Worm (Caenorhabditis elegans) whole organism, midembryonic: ENCODE measurements around the gene tost-1.

Experiments used
- T22C8.4 ChIP-seq: fragments of 200-800 bp; sonication (Bioruptor generic); IDR thresholded peaks from 2 replicates; pipeline ENCODE4 v1.3.6; 2022; ENCODE audit warnings: missing genetic modification characterization, missing compliant biosample characterization
- cog-1 ChIP-seq: sonication (generic microtip); optimal IDR thresholded peaks from 2 replicates; lab custom pipeline; 2016; ENCODE audit warnings: missing genetic modification characterization, missing compliant biosample characterization
- flt-1 ChIP-seq: fragments of 200-800 bp; sonication (Bioruptor generic); IDR thresholded peaks from 2 replicates; pipeline ENCODE4 v1.3.6; 2022; ENCODE audit warnings: missing genetic modification characterization, missing compliant biosample characterization
- klf-2 ChIP-seq: fragments of 200-800 bp; sonication (Bioruptor generic); conservative IDR thresholded peaks from 2 replicates; pipeline ENCODE4 v1.3.6; 2022; ENCODE audit warnings: missing genetic modification reagents, missing genetic modification characterization, missing compliant biosample characterization
- med-1 ChIP-seq: sonication (generic microtip); optimal IDR thresholded peaks from 2 replicates; lab custom pipeline; 2017; ENCODE audit warnings: missing genetic modification characterization, mild to moderate bottlenecking, missing compliant biosample characterization, antibody characterized with exemption, missing genetic modification reagents; ENCODE audit not compliant: insufficient read depth
- ref-1 ChIP-seq: fragments of 200-800 bp; sonication (Bioruptor generic); conservative IDR thresholded peaks from 2 replicates; pipeline ENCODE4 v1.3.6; 2022; ENCODE audit warnings: missing genetic modification reagents, missing genetic modification characterization, missing compliant biosample characterization
- tab-1 ChIP-seq: fragments of 200-800 bp; sonication (Bioruptor generic); IDR thresholded peaks from 2 replicates; pipeline ENCODE4 v1.3.6; 2022; ENCODE audit warnings: missing genetic modification characterization, missing compliant biosample characterization
- ztf-23 ChIP-seq: fragments of 200-800 bp; sonication (Bioruptor generic); IDR thresholded peaks from 2 replicates; pipeline ENCODE4 v1.3.6; 2022; ENCODE audit warnings: missing genetic modification reagents, missing genetic modification characterization, missing compliant biosample characterization
- ztf-29 ChIP-seq: fragments of 200-800 bp; sonication (Bioruptor generic); IDR thresholded peaks from 2 replicates; pipeline ENCODE4 v1.3.6; 2022; ENCODE audit warnings: missing genetic modification reagents, missing genetic modification characterization, missing compliant biosample characterization

tost-1 gene

DNA sequence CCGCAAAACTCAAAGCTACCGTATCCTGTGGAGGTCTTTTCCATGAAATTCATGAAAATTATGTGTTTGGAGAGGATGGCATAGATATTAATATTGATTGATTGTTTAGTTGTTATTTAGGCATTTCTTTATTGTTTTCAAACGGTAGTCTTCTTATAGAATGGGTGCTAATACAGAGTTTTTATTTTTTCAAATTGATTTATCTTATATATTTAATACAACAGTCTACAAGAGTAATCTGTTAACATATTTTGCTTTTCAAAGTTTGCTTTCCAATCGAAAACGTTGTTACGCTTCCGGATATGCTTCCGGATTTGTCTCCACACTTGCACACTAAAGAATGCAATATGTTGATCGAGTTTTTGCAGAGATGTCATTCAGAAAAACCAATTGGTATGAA is 11.3 kb downstream of the tost-1 start, which contains the start of gene C35D10.17:
Gene C35D10.17 (plus strand): TSS at position 301 of the 400 bp plus-strand sequence.
- TF ChIP-seq flt-1 (GFP tag; lab: Robert Waterston, UW), result no peak
- no peak for TF ChIP-seq cog-1 (tag; lab: Kevin White, UChicago)
- TF ChIP-seq ref-1 (GFP tag; lab: Robert Waterston, UW), result no peak
- no peak for TF ChIP-seq tab-1 (GFP tag; lab: Robert Waterston, UW)
- no peak for TF ChIP-seq ztf-23
- no peak for TF ChIP-seq ztf-29
- TF ChIP-seq T22C8.4 (GFP tag; lab: Robert Waterston, UW), result no peak
- no peak for TF ChIP-seq med-1 (GFP tag; lab: Kevin White, UChicago)
- TF ChIP-seq klf-2 (GFP tag; lab: Robert Waterston, UW), result no peak

DNA sequence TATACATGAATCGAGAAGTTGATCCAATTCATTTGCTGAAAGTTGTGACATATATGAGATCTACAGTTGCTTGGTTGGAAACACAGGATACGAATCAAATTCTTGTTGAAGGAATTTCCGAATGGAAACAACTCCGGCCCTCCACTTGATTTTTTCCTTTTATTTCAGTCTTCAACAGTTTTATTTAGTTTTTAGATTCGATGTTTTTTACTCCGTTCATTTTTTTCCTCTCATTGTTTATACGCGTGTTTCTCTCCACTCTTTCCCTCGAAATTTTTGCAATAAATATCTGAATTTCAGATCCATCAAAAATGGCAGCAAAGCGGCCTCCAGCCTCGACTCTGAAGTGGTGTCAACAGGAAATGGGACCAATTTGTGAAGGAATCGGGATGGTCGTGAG is 15.0 kb downstream of the tost-1 start, which contains the start of gene coq-8:
Gene coq-8 (plus strand): TSS at position 301 of the 400 bp plus-strand sequence.
- TF ChIP-seq flt-1 (GFP tag; lab: Robert Waterston, UW), result no peak
- no peak for TF ChIP-seq tab-1 (GFP tag; lab: Robert Waterston, UW)
- no peak for TF ChIP-seq klf-2 (GFP tag; lab: Robert Waterston, UW)
- no peak for TF ChIP-seq med-1 (GFP tag; lab: Kevin White, UChicago)
- TF ChIP-seq cog-1 (tag; lab: Kevin White, UChicago), result no peak
- TF ChIP-seq T22C8.4 (GFP tag; lab: Robert Waterston, UW), result no peak
- TF ChIP-seq ref-1 (GFP tag; lab: Robert Waterston, UW), result no peak
- no peak for TF ChIP-seq ztf-23

DNA sequence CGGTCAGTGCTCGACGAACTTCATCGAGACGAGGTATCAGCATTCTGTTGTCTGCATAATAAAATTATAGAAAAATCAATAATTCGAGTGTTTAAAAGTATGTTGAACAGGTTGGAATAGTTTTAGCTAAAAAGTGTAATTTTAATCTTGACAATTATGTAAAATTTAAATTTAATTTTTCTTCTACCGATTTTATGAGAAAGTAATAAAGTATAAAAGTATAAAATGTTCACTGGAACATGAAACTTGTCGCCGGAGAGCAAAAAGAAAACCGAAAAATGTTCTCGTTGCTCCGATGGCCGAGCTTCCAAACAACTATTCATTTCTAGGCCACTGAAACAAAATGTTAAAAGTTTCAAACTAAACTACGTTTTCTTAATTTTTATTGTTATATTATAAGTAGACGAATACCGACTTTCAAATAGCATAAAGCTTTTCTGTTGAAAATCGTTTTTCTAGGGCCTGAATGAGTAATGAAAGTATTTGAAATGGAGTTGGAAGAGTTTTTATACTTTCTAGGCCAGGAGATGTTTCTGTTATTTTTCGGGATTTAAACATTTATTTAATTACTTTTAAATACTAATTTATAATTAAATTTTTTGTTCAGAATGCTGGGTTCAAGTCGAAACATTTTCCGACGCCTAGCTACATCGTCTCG is 16.2 kb downstream of the tost-1 start, which contains the start of the genes C35D10.10 and C35D10.5:
Gene C35D10.10 (minus strand): TSS at position 51 of the 658 bp plus-strand sequence.
Gene C35D10.5 (plus strand): TSS at position 608 of the 658 bp plus-strand sequence.
- TF ChIP-seq flt-1 (GFP tag; lab: Robert Waterston, UW), result no peak
- no peak for TF ChIP-seq T22C8.4 (GFP tag; lab: Robert Waterston, UW)
- TF ChIP-seq cog-1 (tag; lab: Kevin White, UChicago), result no peak
- TF ChIP-seq ztf-23, result no peak
- TF ChIP-seq tab-1 (GFP tag; lab: Robert Waterston, UW), result no peak
- TF ChIP-seq med-1 (GFP tag; lab: Kevin White, UChicago), result no peak
- TF ChIP-seq ztf-29, result no peak
- no peak for TF ChIP-seq klf-2 (GFP tag; lab: Robert Waterston, UW)

DNA sequence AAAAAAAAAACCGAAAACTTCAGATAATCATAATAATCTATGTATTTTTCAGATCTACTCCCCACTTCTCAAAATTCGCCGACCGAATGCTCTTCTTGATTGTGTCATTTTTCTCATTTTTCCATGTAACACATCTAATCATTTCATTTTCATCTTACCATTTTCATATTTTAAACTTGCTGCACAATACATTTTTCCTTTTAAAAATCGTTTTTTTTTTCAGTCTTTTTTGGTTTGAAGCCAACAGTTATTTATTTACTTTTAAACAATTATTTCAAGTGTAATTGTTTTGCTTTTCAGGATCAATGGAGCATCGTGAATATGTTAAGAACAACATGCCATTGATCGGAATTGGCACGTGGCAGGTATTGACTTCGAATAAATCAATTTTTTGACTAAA is 19.1 kb downstream of the tost-1 start, which contains the start of gene C35D10.6:
Gene C35D10.6 (plus strand): TSS at position 301 of the 400 bp plus-strand sequence.
- TF ChIP-seq T22C8.4 (GFP tag; lab: Robert Waterston, UW), result no peak
- TF ChIP-seq klf-2 (GFP tag; lab: Robert Waterston, UW), result no peak
- TF ChIP-seq ref-1 (GFP tag; lab: Robert Waterston, UW), result no peak
- no peak for TF ChIP-seq tab-1 (GFP tag; lab: Robert Waterston, UW)
- no peak for TF ChIP-seq med-1 (GFP tag; lab: Kevin White, UChicago)
- no peak for TF ChIP-seq cog-1 (tag; lab: Kevin White, UChicago)
- TF ChIP-seq ztf-23, result no peak

DNA sequence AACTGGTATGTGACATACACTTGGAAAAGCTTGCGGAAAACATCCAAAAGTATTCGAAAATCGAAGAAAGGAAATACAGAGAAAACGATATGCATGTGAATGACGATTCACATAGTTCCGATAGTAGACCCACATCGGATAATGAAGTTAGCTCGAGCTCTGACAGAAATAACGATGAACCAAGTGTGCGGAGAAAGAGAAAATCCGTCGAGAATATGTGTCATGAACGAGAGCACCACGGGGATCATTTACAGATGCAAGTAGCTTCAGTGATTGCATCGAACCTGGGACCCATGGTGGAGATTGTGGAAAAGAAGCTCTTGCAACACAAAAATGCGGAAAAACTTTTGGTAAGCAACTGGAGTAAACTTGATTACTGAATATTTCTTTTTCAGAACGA is 21.1 kb downstream of the tost-1 start:
- no peak for TF ChIP-seq med-1 (GFP tag; lab: Kevin White, UChicago)
- TF ChIP-seq flt-1 (GFP tag; lab: Robert Waterston, UW), result no peak
- no peak for TF ChIP-seq T22C8.4 (GFP tag; lab: Robert Waterston, UW)
- TF ChIP-seq cog-1 (tag; lab: Kevin White, UChicago), result no peak
- no peak for TF ChIP-seq tab-1 (GFP tag; lab: Robert Waterston, UW)
- TF ChIP-seq ref-1 (GFP tag; lab: Robert Waterston, UW), result no peak
- no peak for TF ChIP-seq klf-2 (GFP tag; lab: Robert Waterston, UW)
- TF ChIP-seq ztf-29, result no peak
- TF ChIP-seq ztf-23, result no peak

DNA sequence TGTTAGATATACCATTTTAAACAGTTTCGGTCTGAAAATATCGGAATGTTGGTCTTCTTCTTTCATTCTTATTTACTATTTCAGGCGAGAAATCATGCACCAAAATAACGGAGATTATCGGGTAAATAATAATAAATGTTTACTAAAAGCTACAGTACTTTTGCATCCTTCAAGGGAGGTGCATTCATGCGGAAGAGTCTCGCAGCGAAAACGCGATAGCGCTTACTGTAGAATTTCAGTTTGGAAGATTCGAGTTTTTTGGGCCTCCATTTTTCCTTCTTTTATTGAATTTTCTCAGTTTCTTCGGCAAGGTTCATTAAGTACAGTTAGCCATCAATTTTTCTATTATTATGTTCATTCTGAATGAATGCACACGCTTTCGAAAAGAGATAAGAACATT is 22.0 kb downstream of the tost-1 start, which contains the start of gene C35D10.7:
Gene C35D10.7 (plus strand): TSS at position 85 of the 400 bp plus-strand sequence.
- no peak for TF ChIP-seq med-1 (GFP tag; lab: Kevin White, UChicago)
- no peak for TF ChIP-seq ref-1 (GFP tag; lab: Robert Waterston, UW)
- no peak for TF ChIP-seq tab-1 (GFP tag; lab: Robert Waterston, UW)
- no peak for TF ChIP-seq T22C8.4 (GFP tag; lab: Robert Waterston, UW)
- no peak for TF ChIP-seq cog-1 (tag; lab: Kevin White, UChicago)
- no peak for TF ChIP-seq flt-1 (GFP tag; lab: Robert Waterston, UW)
- no peak for TF ChIP-seq klf-2 (GFP tag; lab: Robert Waterston, UW)
- no peak for TF ChIP-seq ztf-23
- TF ChIP-seq ztf-29, result no peak

DNA sequence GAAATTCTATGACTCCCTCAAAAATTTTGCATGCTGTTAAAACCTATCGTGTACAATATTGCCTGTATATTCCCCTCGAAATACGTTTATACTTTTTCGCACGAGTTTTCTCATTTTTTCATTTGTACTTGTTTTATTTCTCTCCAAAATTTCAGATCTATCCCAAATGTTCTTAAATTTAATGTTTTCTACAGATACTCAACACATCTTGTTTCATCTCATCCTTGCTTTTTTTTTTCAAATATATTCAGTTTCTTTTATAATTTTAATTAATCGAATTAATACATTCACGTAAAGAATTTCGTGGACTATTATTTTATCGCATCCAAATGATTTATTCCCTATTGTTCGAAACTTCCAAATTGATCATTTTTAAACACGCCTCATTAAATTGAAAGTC is 23.2 kb downstream of the tost-1 start, which contains the start of gene C35D10.8:
Gene C35D10.8 (plus strand): TSS at position 301 of the 400 bp plus-strand sequence.
- no peak for TF ChIP-seq ref-1 (GFP tag; lab: Robert Waterston, UW)
- no peak for TF ChIP-seq ztf-29
- no peak for TF ChIP-seq med-1 (GFP tag; lab: Kevin White, UChicago)
- no peak for TF ChIP-seq T22C8.4 (GFP tag; lab: Robert Waterston, UW)
- no peak for TF ChIP-seq ztf-23
- no peak for TF ChIP-seq flt-1 (GFP tag; lab: Robert Waterston, UW)
- TF ChIP-seq tab-1 (GFP tag; lab: Robert Waterston, UW), result no peak
- no peak for TF ChIP-seq klf-2 (GFP tag; lab: Robert Waterston, UW)
- TF ChIP-seq cog-1 (tag; lab: Kevin White, UChicago), result no peak

DNA sequence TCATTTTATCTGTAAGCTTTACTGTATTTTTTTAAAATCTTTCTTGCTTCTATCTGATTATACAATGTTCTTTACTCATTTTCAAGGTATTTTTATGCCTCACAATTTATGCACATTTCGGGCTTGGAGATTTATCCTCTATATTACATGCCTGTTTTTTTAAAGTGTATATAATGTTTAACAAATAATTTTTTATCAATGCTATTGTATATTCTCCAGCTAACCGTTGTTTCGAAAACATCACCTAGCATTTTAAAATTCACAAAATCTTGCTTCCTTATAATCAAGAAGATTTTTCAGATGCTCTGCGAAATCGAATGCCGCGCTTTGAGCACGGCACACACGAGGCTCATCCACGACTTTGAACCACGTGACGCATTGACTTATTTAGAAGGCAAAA is 26.1 kb downstream of the tost-1 start, which contains the start of gene ced-4:
Gene ced-4 (plus strand): TSS at position 301 of the 400 bp plus-strand sequence.
- TF ChIP-seq ref-1 (GFP tag; lab: Robert Waterston, UW) (no peak), med-1 (GFP tag; lab: Kevin White, UChicago) (no peak), ztf-29 (no peak), ztf-23 (no peak), flt-1 (GFP tag; lab: Robert Waterston, UW) (no peak), klf-2 (GFP tag; lab: Robert Waterston, UW) (no peak), cog-1 (tag; lab: Kevin White, UChicago) (no peak), T22C8.4 (GFP tag; lab: Robert Waterston, UW) (no peak), tab-1 (GFP tag; lab: Robert Waterston, UW) (no peak)
